Worm (Caenorhabditis elegans): Measurements from ENCODE around the gene W09D6.4.

DNA sequence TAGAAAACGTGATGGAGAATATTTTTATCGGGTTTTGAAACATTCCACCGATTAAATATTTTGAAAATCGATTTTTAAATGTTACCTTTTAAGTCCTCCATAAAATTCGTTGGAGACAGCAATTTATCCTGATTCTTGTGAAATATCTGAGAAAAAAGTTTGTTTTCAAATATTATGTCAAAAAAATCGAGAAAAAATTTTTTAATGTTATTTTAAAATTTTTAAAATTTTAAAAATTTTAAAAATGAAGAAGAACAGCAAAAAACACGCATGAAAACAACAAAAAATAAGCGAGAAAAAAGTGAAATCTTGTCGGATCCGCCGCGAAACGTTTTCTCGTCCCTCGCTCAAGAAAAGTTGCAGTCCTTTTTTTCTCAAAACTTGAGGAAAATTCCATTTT, 48.0 kb downstream of the W09D6.4 start, which contains the start of gene Y48A6C.8:
- TF ChIP-seq dao-5 (tag; optimal IDR thresholded peaks at IDR 0.05) (no peak), him-1 (tag; optimal IDR thresholded peaks at IDR 0.05) (no peak)
